Worm (Caenorhabditis elegans) whole organism, L4/young adult: ENCODE results near the gene nstp-3.

Source experiments
- W03F9.2 ChIP-seq: fragments of 150-350 bp; optimal IDR thresholded peaks from 2 replicates; lab custom pipeline; 2014; ENCODE audit warnings: missing biosample characterization, missing genetic modification characterization
- dao-5 ChIP-seq: sonication (generic microtip); optimal IDR thresholded peaks from 2 replicates; lab custom pipeline; 2016; ENCODE audit warnings: missing genotype, missing genetic modification characterization, moderate library complexity, missing compliant biosample characterization
- him-1 ChIP-seq: sonication (generic microtip); optimal IDR thresholded peaks from 2 replicates; lab custom pipeline; 2016; ENCODE audit warnings: missing genotype, missing genetic modification reagents, missing genetic modification characterization, missing compliant biosample characterization

ce11 chrV:5753432-5753831 is 44.6 kb downstream of the nstp-3 start, which contains the start of gene pgph-1:
- no peak for TF ChIP-seq dao-5 (tag; lab: Kevin White, UChicago)
- TF ChIP-seq W03F9.2 = no peak
- TF ChIP-seq him-1 (tag; lab: Kevin White, UChicago) = no peak
